Worm (Caenorhabditis elegans): Measurements from ENCODE around the gene irld-3.
A peak's percentile ranks its signal among the peaks of the same experiment; 100 is the strongest.

irld-3 gene

ce11 chrV:3100527-3100926 lies 37.9 kb downstream of the irld-3 start:
- TF ChIP-seq fkh-10 (GFP tag; optimal IDR thresholded peaks at IDR 0.05), result no peak
- no peak for TF ChIP-seq spr-3 (GFP tag; optimal IDR thresholded peaks at IDR 0.05)
- TF ChIP-seq F26F4.8 (GFP tag; conservative IDR thresholded peaks at IDR 0.05), result no peak
- TF ChIP-seq egl-27 (tag; optimal IDR thresholded peaks at IDR 0.05), result no peak
- TF ChIP-seq nhr-77 (tag; optimal IDR thresholded peaks at IDR 0.05), result no peak
- no peak for TF ChIP-seq zfp-2 (tag; optimal IDR thresholded peaks at IDR 0.05)
- TF ChIP-seq ZK546.5 (tag; optimal IDR thresholded peaks at IDR 0.05), result no peak
- peak; percentile 83 for TF ChIP-seq set-16 (GFP tag; IDR thresholded peaks at IDR 0.05)
- TF ChIP-seq dmd-9 (GFP tag; IDR thresholded peaks at IDR 0.05), result 0 out of 2 replicates have a peak, but pooled peaks have one; percentile 12
- no peak for TF ChIP-seq lin-15B (tag; optimal IDR thresholded peaks at IDR 0.05)

- TF ChIP-seq lim-7 (GFP tag; IDR thresholded peaks at IDR 0.05) (no peak), nhr-42 (GFP tag; IDR thresholded peaks at IDR 0.05) (no peak), ZK337.2 (GFP tag; IDR thresholded peaks at IDR 0.05) (no peak), daf-16 (GFP tag; optimal IDR thresholded peaks at IDR 0.05) (no peak), daf-16 (tag; optimal IDR thresholded peaks at IDR 0.05) (peak; percentile 58), snpc-1.2 (GFP tag; IDR thresholded peaks at IDR 0.05) (no peak), D1046.2 (GFP tag; IDR thresholded peaks at IDR 0.05) (no peak), lin-39 (tag; optimal IDR thresholded peaks at IDR 0.05) (no peak), F44E2.7 (GFP tag; IDR thresholded peaks at IDR 0.05) (no peak), ZK546.5 (tag; optimal IDR thresholded peaks at IDR 0.05) (no peak), pha-4 (GFP tag; IDR thresholded peaks at IDR 0.05) (no peak), pha-4 (tag; optimal IDR thresholded peaks at IDR 0.05) (no peak), hlh-30 (tag; optimal IDR thresholded peaks at IDR 0.05; ENCODE audit: insufficient read depth) (peak; percentile 7), mdl-1 (tag; optimal IDR thresholded peaks at IDR 0.05) (peak in 1 of 2 experiments; percentile 14), duxl-1 (tag; optimal IDR thresholded peaks at IDR 0.05; ENCODE audit: poor library complexity) (no peak), dmd-6 (GFP tag; IDR thresholded peaks at IDR 0.05) (no peak), lin-15B (tag; optimal IDR thresholded peaks at IDR 0.05) (no peak), hif-1 (tag; optimal IDR thresholded peaks at IDR 0.05) (no peak), nhr-102 (tag; optimal IDR thresholded peaks at IDR 0.05) (no peak), daf-19 (GFP tag; conservative IDR thresholded peaks at IDR 0.05) (no peak), pqm-1 (tag; optimal IDR thresholded peaks at IDR 0.05) (peak; percentile 24), attf-4 (tag; optimal IDR thresholded peaks at IDR 0.05) (no peak), ztf-11 (tag; optimal IDR thresholded peaks at IDR 0.05) (no peak), ztf-7 (tag; optimal IDR thresholded peaks at IDR 0.05) (no peak), fkh-10 (GFP tag; optimal IDR thresholded peaks at IDR 0.05) (no peak), Y48G9A.11 (GFP tag; IDR thresholded peaks at IDR 0.05) (no peak), nhr-28 (tag; optimal IDR thresholded peaks at IDR 0.05) (peak; percentile 75)
Measured at ce11 chrV:3094351-3094750, 44.0 kb downstream of the irld-3 start, which contains the start of gene cyp-33C9. cyp-33C9 (minus strand) TSS chrV:3094561.

- TF ChIP-seq dpl-1 (GFP tag; optimal IDR thresholded peaks at IDR 0.05) (no peak), nhr-77 (tag; optimal IDR thresholded peaks at IDR 0.05) (no peak), T26A8.4 (GFP tag; IDR thresholded peaks at IDR 0.05) (no peak), nhr-6 (tag; optimal IDR thresholded peaks at IDR 0.05) (no peak), hlh-30 (tag; optimal IDR thresholded peaks at IDR 0.05; ENCODE audit: insufficient read depth) (no peak), ceh-82 (tag; optimal IDR thresholded peaks at IDR 0.05) (no peak), ZK337.2 (GFP tag; IDR thresholded peaks at IDR 0.05) (no peak), zag-1 (tag; optimal IDR thresholded peaks at IDR 0.05) (no peak), ZK546.5 (tag; optimal IDR thresholded peaks at IDR 0.05) (no peak), mdt-29 (GFP tag; IDR thresholded peaks at IDR 0.05) (no peak), fos-1 (tag; optimal IDR thresholded peaks at IDR 0.05) (no peak), ztf-7 (tag; optimal IDR thresholded peaks at IDR 0.05) (no peak), ceh-32 (tag; optimal IDR thresholded peaks at IDR 0.05; ENCODE audit: poor library complexity) (no peak), rbr-2 (tag; optimal IDR thresholded peaks at IDR 0.05) (no peak), ceh-28 (tag; optimal IDR thresholded peaks at IDR 0.05) (no peak), ama-1 (optimal IDR thresholded peaks at IDR 0.05) (no peak), hmg-1.1 (GFP tag; IDR thresholded peaks at IDR 0.05) (no peak), F37D6.2 (tag; optimal IDR thresholded peaks at IDR 0.05) (no peak), skn-1 (tag; optimal IDR thresholded peaks at IDR 0.05) (no peak)
Measured at ce11 chrV:3088768-3089167, 49.6 kb downstream of the irld-3 start, which contains the start of gene acs-21. acs-21 (plus strand) TSS chrV:3089068.
